Worm (Caenorhabditis elegans): Measurements from ENCODE around the gene ZC449.7.

ce11 chrX:5024300-5024699, 10.4 kb downstream of the ZC449.7 start, which contains the start of gene ZC449.1:
- TF ChIP-seq lin-15B (tag; optimal IDR thresholded peaks at IDR 0.05) = no peak
- TF ChIP-seq nhr-12 (tag; optimal IDR thresholded peaks at IDR 0.05) = no peak
- no peak for TF ChIP-seq nhr-237 (tag; optimal IDR thresholded peaks at IDR 0.05)
- no peak for TF ChIP-seq lin-39 (tag; optimal IDR thresholded peaks at IDR 0.05)
- no peak for TF ChIP-seq nhr-28 (tag; optimal IDR thresholded peaks at IDR 0.05)
- TF ChIP-seq ZK546.5 (tag; optimal IDR thresholded peaks at IDR 0.05) = no peak
- TF ChIP-seq snpc-4 (tag; optimal IDR thresholded peaks at IDR 0.05) = no peak
- no peak for TF ChIP-seq elt-3 (tag; optimal IDR thresholded peaks at IDR 0.05)
- TF ChIP-seq ama-1 (optimal IDR thresholded peaks at IDR 0.05) = no peak
- TF ChIP-seq egl-27 (tag; optimal IDR thresholded peaks at IDR 0.05) = no peak
- no peak for TF ChIP-seq unc-39 (tag; optimal IDR thresholded peaks at IDR 0.05)
